ENCODE assay signal across 1 fruit fly cellular context in genomic region chr2L:9569588-9570434, dm6.
A peak's percentile ranks its signal among the peaks of the same experiment; 100 is the strongest.
TF ChIP-seq lines count a peak whose summit lies in the region.

No protein-coding gene starts in this region.

TF ChIP-seq in whole organism, embryonic, 481 proteins besides CTCF, POLR2A, EP300 and RAD21 (continued from another document and continues in another):
- peak; percentile 85 for TF ChIP-seq gro (GFP tag; optimal IDR thresholded peaks at IDR 0.05; lab: Kevin White, UChicago)
- TF ChIP-seq CG10321 (GFP tag; IDR thresholded peaks at IDR 0.05; lab: Robert Waterston, UW) = no peak; the same call in 1 of the 2 replicates
- peak; percentile 89 for TF ChIP-seq CG12219 (GFP tag; optimal IDR thresholded peaks at IDR 0.05; lab: Kevin White, UChicago)
- no peak for TF ChIP-seq sna (GFP tag; IDR thresholded peaks at IDR 0.05; lab: Robert Waterston, UW; ENCODE audit: partially characterized antibody)
- peak; percentile 62 for TF ChIP-seq CG15073 (GFP tag; optimal IDR thresholded peaks at IDR 0.05; lab: Kevin White, UChicago)
- peak; percentile 98 for TF ChIP-seq CG8924 (tag; optimal IDR thresholded peaks at IDR 0.05; lab: Kevin White, UChicago)
- peak; percentile 83 for TF ChIP-seq wor (GFP tag; IDR thresholded peaks at IDR 0.05; lab: Robert Waterston, UW)
- peak; percentile 96 for TF ChIP-seq phol (tag; optimal IDR thresholded peaks at IDR 0.05; lab: Kevin White, UChicago)
- TF ChIP-seq CG12391 (tag; optimal IDR thresholded peaks at IDR 0.05; lab: Kevin White, UChicago) = peak; percentile 97
- peak; percentile 83 for TF ChIP-seq sisA (GFP tag; IDR thresholded peaks at IDR 0.05; lab: Robert Waterston, UW)
- TF ChIP-seq Atf3 (GFP tag; optimal IDR thresholded peaks at IDR 0.05; lab: Kevin White, UChicago) = peak; percentile 1
- peak; percentile 89 for TF ChIP-seq gsb-n (tag; optimal IDR thresholded peaks at IDR 0.05; lab: Kevin White, UChicago)
- peak; percentile 85 for TF ChIP-seq Kr (GFP tag; optimal IDR thresholded peaks at IDR 0.05; lab: Kevin White, UChicago)
- peak; percentile 86 for TF ChIP-seq sd (tag; optimal IDR thresholded peaks at IDR 0.05; lab: Kevin White, UChicago)
- TF ChIP-seq hth (optimal IDR thresholded peaks at IDR 0.05; lab: Kevin White, UChicago) = no peak
- TF ChIP-seq Myb (GFP tag; optimal IDR thresholded peaks at IDR 0.05; lab: Kevin White, UChicago) = peak; percentile 46
- TF ChIP-seq org-1 (GFP tag; optimal IDR thresholded peaks at IDR 0.05; lab: Kevin White, UChicago) = peak; percentile 97
- peak; percentile 92 for TF ChIP-seq Drgx (GFP tag; IDR thresholded peaks at IDR 0.05; lab: Robert Waterston, UW)
- TF ChIP-seq gce (GFP tag; IDR thresholded peaks at IDR 0.05; lab: Robert Waterston, UW) = peak; percentile 64; the same call in 2 of the 3 replicates
- TF ChIP-seq CG11695 (GFP tag; IDR thresholded peaks at IDR 0.05; lab: Robert Waterston, UW) = peak; percentile 96
- peak; percentile 97 for TF ChIP-seq CG18619 (GFP tag; optimal IDR thresholded peaks at IDR 0.05; lab: Kevin White, UChicago)
- no peak for TF ChIP-seq hkb (optimal IDR thresholded peaks at IDR 0.05; lab: Kevin White, UChicago)
- TF ChIP-seq hkb (GFP tag; IDR thresholded peaks at IDR 0.05; lab: Robert Waterston, UW) = peak; percentile 95
- TF ChIP-seq CG3065 (GFP tag; optimal IDR thresholded peaks at IDR 0.05; lab: Kevin White, UChicago) = peak; percentile 78
- TF ChIP-seq CG6689 (GFP tag; IDR thresholded peaks at IDR 0.05; lab: Robert Waterston, UW) = peak; percentile 95
- TF ChIP-seq inv (GFP tag; IDR thresholded peaks at IDR 0.05; lab: Robert Waterston, UW; ENCODE audit: partially characterized antibody) = peak; percentile 47
- TF ChIP-seq fu2 (GFP tag; optimal IDR thresholded peaks at IDR 0.05; lab: Kevin White, UChicago) = peak; percentile 64
- TF ChIP-seq tll (GFP tag; optimal IDR thresholded peaks at IDR 0.05; lab: Kevin White, UChicago) = peak in 1 of 2 experiments; percentile 76
- TF ChIP-seq Nf-YB (GFP tag; optimal IDR thresholded peaks at IDR 0.05; lab: Kevin White, UChicago) = peak; percentile 87
- peak; percentile 74 for TF ChIP-seq Ravus (GFP tag; IDR thresholded peaks at IDR 0.05; lab: Robert Waterston, UW)
- 0 out of 2 replicates have a peak, but pooled peaks have one; percentile 22 for TF ChIP-seq tna (GFP tag; IDR thresholded peaks at IDR 0.05; lab: Robert Waterston, UW; ENCODE audit: partially characterized antibody)
- TF ChIP-seq croc (GFP tag; conservative IDR thresholded peaks at IDR 0.05; lab: Robert Waterston, UW) = peak; percentile 87
- peak; percentile 97 for TF ChIP-seq CG18476 (GFP tag; optimal IDR thresholded peaks at IDR 0.05; lab: Kevin White, UChicago)
- TF ChIP-seq CG9797 (GFP tag; optimal IDR thresholded peaks at IDR 0.05; lab: Kevin White, UChicago) = no peak
- TF ChIP-seq Hr51 (GFP tag; optimal IDR thresholded peaks at IDR 0.05; lab: Kevin White, UChicago) = peak; percentile 91 to 98
- peak; percentile 96 for TF ChIP-seq PHDP (tag; optimal IDR thresholded peaks at IDR 0.05; lab: Kevin White, UChicago)
- TF ChIP-seq ftz-f1 (GFP tag; optimal IDR thresholded peaks at IDR 0.05; lab: Kevin White, UChicago) = peak; percentile 52
- peak; percentile 84 for TF ChIP-seq CG13123 (GFP tag; optimal IDR thresholded peaks at IDR 0.05; lab: Kevin White, UChicago)
- TF ChIP-seq CG2678 (tag; optimal IDR thresholded peaks at IDR 0.05; lab: Kevin White, UChicago) = peak; percentile 99
- TF ChIP-seq Asciz (GFP tag; optimal IDR thresholded peaks at IDR 0.05; lab: Kevin White, UChicago) = peak; percentile 96
- peak; percentile 98 for TF ChIP-seq CG13296 (GFP tag; optimal IDR thresholded peaks at IDR 0.05; lab: Kevin White, UChicago)
- TF ChIP-seq CG7357 (GFP tag; IDR thresholded peaks at IDR 0.05; lab: Robert Waterston, UW) = peak; percentile 83
- peak; percentile 68 for TF ChIP-seq CG10959 (GFP tag; IDR thresholded peaks at IDR 0.05; lab: Robert Waterston, UW)
- TF ChIP-seq ham (GFP tag; IDR thresholded peaks at IDR 0.05; lab: Robert Waterston, UW) = 0 out of 2 replicates have a peak, but pooled peaks have one; percentile 7
- peak; percentile 97 for TF ChIP-seq caup (GFP tag; optimal IDR thresholded peaks at IDR 0.05; lab: Kevin White, UChicago; ENCODE audit: severe bottlenecking)
- peak; percentile 72 for TF ChIP-seq CG10565 (GFP tag; optimal IDR thresholded peaks at IDR 0.05; lab: Kevin White, UChicago)
- peak; percentile 69 for TF ChIP-seq NFAT (GFP tag; IDR thresholded peaks at IDR 0.05; lab: Robert Waterston, UW)
- TF ChIP-seq slp2 (GFP tag; optimal IDR thresholded peaks at IDR 0.05; lab: Kevin White, UChicago) = peak; percentile 80
- 0 out of 3 replicates have a peak, but pooled peaks have one; percentile 26 for TF ChIP-seq CG34224 (GFP tag; IDR thresholded peaks at IDR 0.05; lab: Robert Waterston, UW; ENCODE audit: partially characterized antibody)
- TF ChIP-seq stc (GFP tag; IDR thresholded peaks at IDR 0.05; lab: Robert Waterston, UW) = peak; percentile 90
- TF ChIP-seq salm (tag; optimal IDR thresholded peaks at IDR 0.05; lab: Kevin White, UChicago) = peak; percentile 93
- TF ChIP-seq Doc3 (GFP tag; IDR thresholded peaks at IDR 0.05; lab: Robert Waterston, UW; ENCODE audit: partially characterized antibody) = no peak
- no peak for TF ChIP-seq ERR (GFP tag; optimal IDR thresholded peaks at IDR 0.05; lab: Kevin White, UChicago)
- peak; percentile 98 for TF ChIP-seq CG7839 (tag; optimal IDR thresholded peaks at IDR 0.05; lab: Kevin White, UChicago)
- TF ChIP-seq CG1024 (GFP tag; IDR thresholded peaks at IDR 0.05; lab: Robert Waterston, UW) = peak; percentile 77
- peak; percentile 81 for TF ChIP-seq ci (GFP tag; IDR thresholded peaks at IDR 0.05; lab: Robert Waterston, UW)
- peak; percentile 59 for TF ChIP-seq CG1792 (GFP tag; optimal IDR thresholded peaks at IDR 0.05; lab: Kevin White, UChicago)
- TF ChIP-seq CG11085 (GFP tag; IDR thresholded peaks at IDR 0.05; lab: Robert Waterston, UW) = peak; percentile 78
- TF ChIP-seq CG3281 (GFP tag; optimal IDR thresholded peaks at IDR 0.05; lab: Kevin White, UChicago) = peak; percentile 98
- peak; percentile 80 for TF ChIP-seq Hmx (GFP tag; optimal IDR thresholded peaks at IDR 0.05; lab: Kevin White, UChicago)
- peak; percentile 72 for TF ChIP-seq toy (GFP tag; IDR thresholded peaks at IDR 0.05; lab: Robert Waterston, UW)
- peak; percentile 27 for TF ChIP-seq Dp (GFP tag; optimal IDR thresholded peaks at IDR 0.05; lab: Kevin White, UChicago)
- TF ChIP-seq CG17385 (GFP tag; optimal IDR thresholded peaks at IDR 0.05; lab: Kevin White, UChicago) = peak; percentile 95
- TF ChIP-seq shn (GFP tag; optimal IDR thresholded peaks at IDR 0.05; lab: Kevin White, UChicago) = peak; percentile 80
- peak; percentile 94 for TF ChIP-seq lbe (GFP tag; optimal IDR thresholded peaks at IDR 0.05; lab: Kevin White, UChicago)
- TF ChIP-seq C15 (GFP tag; IDR thresholded peaks at IDR 0.05; lab: Robert Waterston, UW) = peak; percentile 71; the same call in 2 of the 3 replicates
- peak; percentile 71 for TF ChIP-seq pb (GFP tag; optimal IDR thresholded peaks at IDR 0.05; lab: Kevin White, UChicago)
- TF ChIP-seq Side (GFP tag; optimal IDR thresholded peaks at IDR 0.05; lab: Kevin White, UChicago) = peak; percentile 79
- TF ChIP-seq CG9215 (GFP tag; IDR thresholded peaks at IDR 0.05; lab: Robert Waterston, UW) = peak; percentile 91
- peak; percentile 79 to 82 for TF ChIP-seq chif (GFP tag; optimal IDR thresholded peaks at IDR 0.05; lab: Kevin White, UChicago)
- TF ChIP-seq ac (GFP tag; optimal IDR thresholded peaks at IDR 0.05; lab: Kevin White, UChicago) = peak; percentile 87
- TF ChIP-seq pzg (GFP tag; optimal IDR thresholded peaks at IDR 0.05; lab: Kevin White, UChicago) = no peak
- peak; percentile 99 for TF ChIP-seq CG17361 (GFP tag; IDR thresholded peaks at IDR 0.05; lab: Robert Waterston, UW)
- no peak; the same call in none of the 2 replicates for TF ChIP-seq CG11696 (GFP tag; IDR thresholded peaks at IDR 0.05; lab: Robert Waterston, UW)
- TF ChIP-seq HLH3B (GFP tag; IDR thresholded peaks at IDR 0.05; lab: Robert Waterston, UW) = peak; percentile 91
- peak; percentile 92 for TF ChIP-seq CG10267 (tag; optimal IDR thresholded peaks at IDR 0.05; lab: Kevin White, UChicago)
- TF ChIP-seq CG31365 (tag; optimal IDR thresholded peaks at IDR 0.05; lab: Kevin White, UChicago) = peak; percentile 68
- TF ChIP-seq repo (GFP tag; optimal IDR thresholded peaks at IDR 0.05; lab: Kevin White, UChicago) = peak; percentile 49
- peak; percentile 96 for TF ChIP-seq Sox102F (GFP tag; optimal IDR thresholded peaks at IDR 0.05; lab: Kevin White, UChicago)
- TF ChIP-seq ranshi (GFP tag; IDR thresholded peaks at IDR 0.05; lab: Robert Waterston, UW) = peak; percentile 86
- TF ChIP-seq seq (GFP tag; IDR thresholded peaks at IDR 0.05; lab: Robert Waterston, UW) = peak; percentile 92
- TF ChIP-seq Hr78 (GFP tag; optimal IDR thresholded peaks at IDR 0.05; lab: Kevin White, UChicago) = peak in 1 of 2 experiments; percentile 87
- peak; percentile 98 for TF ChIP-seq CG13775 (GFP tag; optimal IDR thresholded peaks at IDR 0.05; lab: Kevin White, UChicago)
- TF ChIP-seq Bdp1 (GFP tag; optimal IDR thresholded peaks at IDR 0.05; lab: Kevin White, UChicago) = peak; percentile 78
- TF ChIP-seq ewg (GFP tag; optimal IDR thresholded peaks at IDR 0.05; lab: Kevin White, UChicago) = peak; percentile 91
- TF ChIP-seq CG6791 (GFP tag; IDR thresholded peaks at IDR 0.05; lab: Robert Waterston, UW; ENCODE audit: partially characterized antibody) = no peak
- TF ChIP-seq Mes4 (GFP tag; optimal IDR thresholded peaks at IDR 0.05; lab: Kevin White, UChicago) = peak; percentile 77
- peak; percentile 96 for TF ChIP-seq NfI (GFP tag; optimal IDR thresholded peaks at IDR 0.05; lab: Kevin White, UChicago)
- TF ChIP-seq Xbp1 (GFP tag; optimal IDR thresholded peaks at IDR 0.05; lab: Kevin White, UChicago) = peak; percentile 96
- peak; percentile 94 for TF ChIP-seq CG4820 (GFP tag; optimal IDR thresholded peaks at IDR 0.05; lab: Kevin White, UChicago)
- TF ChIP-seq fd64A (GFP tag; optimal IDR thresholded peaks at IDR 0.05; lab: Kevin White, UChicago) = no peak
- TF ChIP-seq chm (GFP tag; IDR thresholded peaks at IDR 0.05; lab: Robert Waterston, UW) = peak; percentile 63
- peak; percentile 88 for TF ChIP-seq CG3407 (GFP tag; optimal IDR thresholded peaks at IDR 0.05; lab: Kevin White, UChicago)
- TF ChIP-seq dmrt11E (tag; optimal IDR thresholded peaks at IDR 0.05; lab: Kevin White, UChicago) = peak; percentile 93
- peak; percentile 98 for TF ChIP-seq nmo (GFP tag; optimal IDR thresholded peaks at IDR 0.05; lab: Kevin White, UChicago)
- TF ChIP-seq NC2α (GFP tag; optimal IDR thresholded peaks at IDR 0.05; lab: Kevin White, UChicago) = peak; percentile 50
- TF ChIP-seq Ptx1 (GFP tag; IDR thresholded peaks at IDR 0.05; lab: Robert Waterston, UW) = peak; percentile 93
- TF ChIP-seq knrl (GFP tag; IDR thresholded peaks at IDR 0.05; lab: Robert Waterston, UW; ENCODE audit: partially characterized antibody) = 0 out of 3 replicates have a peak, but pooled peaks have one; percentile 46
- TF ChIP-seq bowl (GFP tag; IDR thresholded peaks at IDR 0.05; lab: Robert Waterston, UW) = peak; percentile 56; the same call in 1 of the 2 replicates
- TF ChIP-seq cad (GFP tag; optimal IDR thresholded peaks at IDR 0.05; lab: Kevin White, UChicago) = no peak
- TF ChIP-seq MESR4 (GFP tag; optimal IDR thresholded peaks at IDR 0.05; lab: Kevin White, UChicago) = peak; percentile 18
- TF ChIP-seq CG14014 (GFP tag; IDR thresholded peaks at IDR 0.05; lab: Robert Waterston, UW) = peak; percentile 92
- peak; percentile 95 for TF ChIP-seq fd3F (GFP tag; optimal IDR thresholded peaks at IDR 0.05; lab: Kevin White, UChicago)
- peak; percentile 95 for TF ChIP-seq CG15011 (GFP tag; optimal IDR thresholded peaks at IDR 0.05; lab: Kevin White, UChicago)
- TF ChIP-seq CG1647 (GFP tag; optimal IDR thresholded peaks at IDR 0.05; lab: Kevin White, UChicago) = peak; percentile 89
- TF ChIP-seq CG18011 (GFP tag; optimal IDR thresholded peaks at IDR 0.05; lab: Kevin White, UChicago) = peak; percentile 79
- peak; percentile 94 for TF ChIP-seq D19A (tag; optimal IDR thresholded peaks at IDR 0.05; lab: Kevin White, UChicago)
- TF ChIP-seq CG15601 (tag; optimal IDR thresholded peaks at IDR 0.05; lab: Kevin White, UChicago) = peak; percentile 89
- TF ChIP-seq crc (GFP tag; optimal IDR thresholded peaks at IDR 0.05; lab: Kevin White, UChicago) = peak; percentile 58
- TF ChIP-seq Rfx (GFP tag; IDR thresholded peaks at IDR 0.05; lab: Robert Waterston, UW) = peak; percentile 92
- peak; percentile 42 for TF ChIP-seq kni (GFP tag; optimal IDR thresholded peaks at IDR 0.05; lab: Kevin White, UChicago)
- peak; percentile 58 for TF ChIP-seq maf-S (GFP tag; optimal IDR thresholded peaks at IDR 0.05; lab: Kevin White, UChicago)
- TF ChIP-seq bigmax (GFP tag; optimal IDR thresholded peaks at IDR 0.05; lab: Kevin White, UChicago) = no peak
- peak; percentile 17 for TF ChIP-seq ab (GFP tag; optimal IDR thresholded peaks at IDR 0.05; lab: Kevin White, UChicago)
- TF ChIP-seq HLH54F (GFP tag; optimal IDR thresholded peaks at IDR 0.05; lab: Kevin White, UChicago) = peak; percentile 87
- TF ChIP-seq dati (GFP tag; IDR thresholded peaks at IDR 0.05; lab: Robert Waterston, UW) = peak; percentile 67; the same call in 1 of the 2 replicates
- TF ChIP-seq Nf-YC (tag; optimal IDR thresholded peaks at IDR 0.05; lab: Kevin White, UChicago) = peak; percentile 90
- peak; percentile 64 for TF ChIP-seq mirr (GFP tag; optimal IDR thresholded peaks at IDR 0.05; lab: Kevin White, UChicago)
- TF ChIP-seq Sin3A (optimal IDR thresholded peaks at IDR 0.05; lab: Kevin White, UChicago) = no peak
- no peak for TF ChIP-seq hbn (GFP tag; IDR thresholded peaks at IDR 0.05; lab: Robert Waterston, UW; ENCODE audit: partially characterized antibody)
- peak; percentile 93 for TF ChIP-seq kay (GFP tag; optimal IDR thresholded peaks at IDR 0.05; lab: Kevin White, UChicago)
- TF ChIP-seq ssp (GFP tag; IDR thresholded peaks at IDR 0.05; lab: Robert Waterston, UW) = peak; percentile 82
- TF ChIP-seq tin (GFP tag; optimal IDR thresholded peaks at IDR 0.05; lab: Kevin White, UChicago) = peak; percentile 94
- no peak for TF ChIP-seq CG42726 (GFP tag; IDR thresholded peaks at IDR 0.05; lab: Robert Waterston, UW; ENCODE audit: partially characterized antibody)
- no peak for TF ChIP-seq ato (GFP tag; IDR thresholded peaks at IDR 0.05; lab: Robert Waterston, UW; ENCODE audit: partially characterized antibody)
- peak; percentile 87 for TF ChIP-seq Deaf1 (tag; optimal IDR thresholded peaks at IDR 0.05; lab: Kevin White, UChicago)
- TF ChIP-seq CG4328 (GFP tag; optimal IDR thresholded peaks at IDR 0.05; lab: Kevin White, UChicago) = peak; percentile 95
- TF ChIP-seq CG34376 (GFP tag; optimal IDR thresholded peaks at IDR 0.05; lab: Kevin White, UChicago) = peak; percentile 96
